Fruit fly (Drosophila melanogaster): ENCODE measurements around the gene Tbc1d8-9.

Tbc1d8-9 gene

DNA sequence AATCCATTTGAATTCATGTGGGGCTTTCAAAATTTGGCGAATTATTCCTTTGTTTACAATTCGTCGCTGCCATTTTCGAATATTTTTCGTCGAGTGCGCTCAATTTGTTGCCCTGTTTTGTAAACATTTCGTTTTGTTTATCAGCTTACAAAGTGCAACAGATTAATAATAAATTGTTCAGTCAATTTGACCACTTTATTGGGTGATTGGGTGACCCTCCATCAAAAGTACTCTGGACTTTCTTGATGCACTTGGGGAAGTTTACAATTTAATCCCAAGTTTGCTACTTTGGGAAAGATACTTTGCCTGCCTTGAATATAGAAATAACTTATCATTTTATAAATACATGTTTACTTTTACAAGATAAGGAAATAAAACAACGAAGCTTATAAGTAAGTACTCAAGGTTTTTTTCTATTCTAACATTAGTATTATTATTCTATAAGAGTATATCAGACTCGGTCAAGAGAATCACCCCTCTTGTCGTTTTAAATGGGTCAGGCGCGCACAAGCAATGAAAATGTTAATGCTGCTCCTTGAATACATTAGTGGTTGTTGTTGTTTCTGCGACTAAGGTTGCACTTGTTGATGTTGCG is 37.2 kb upstream of the Tbc1d8-9 start:
- TF ChIP-seq Smox (GFP tag; optimal IDR thresholded peaks at IDR 0.05) (no peak), svp (GFP tag) (peak; percentile 97), Eip78C (GFP tag) (peak; percentile 65)

- TF ChIP-seq salr (GFP tag; optimal IDR thresholded peaks at IDR 0.05) = no peak
- no peak for TF ChIP-seq OdsH (GFP tag; optimal IDR thresholded peaks at IDR 0.05)
- no peak for TF ChIP-seq CG34406 (GFP tag; optimal IDR thresholded peaks at IDR 0.05)
- TF ChIP-seq CG11902 (GFP tag; optimal IDR thresholded peaks at IDR 0.05) = no peak
- TF ChIP-seq CG6808 (GFP tag; optimal IDR thresholded peaks at IDR 0.05) = no peak
- TF ChIP-seq CG16779 (tag; optimal IDR thresholded peaks at IDR 0.05) = no peak
- no peak for TF ChIP-seq Ets21C (GFP tag; optimal IDR thresholded peaks at IDR 0.05)
These were observed 36.6 kb upstream of the Tbc1d8-9 start for dm6 chr3L:21380126-21380525.

- TF ChIP-seq Hr38 (GFP tag; optimal IDR thresholded peaks at IDR 0.05) (no peak), achi (GFP tag; optimal IDR thresholded peaks at IDR 0.05) (no peak), pdm3 (GFP tag; optimal IDR thresholded peaks at IDR 0.05) (no peak), svp (GFP tag) (peak; percentile 2)
These were observed 27.7 kb upstream of the Tbc1d8-9 start for dm6 chr3L:21371230-21371629.

dm6 chr3L:21363926-21364537 is 20.5 kb upstream of the Tbc1d8-9 start:
- TF ChIP-seq Hr38 (GFP tag; optimal IDR thresholded peaks at IDR 0.05) (no peak), CG6792 (GFP tag; optimal IDR thresholded peaks at IDR 0.05) (no peak), CG11762 (GFP tag; optimal IDR thresholded peaks at IDR 0.05; ENCODE audit: insufficient read depth) (no peak), Sox15 (GFP tag; optimal IDR thresholded peaks at IDR 0.05) (no peak), fd59A (GFP tag; optimal IDR thresholded peaks at IDR 0.05) (no peak), cyc (GFP tag; optimal IDR thresholded peaks at IDR 0.05) (no peak), acj6 (GFP tag; optimal IDR thresholded peaks at IDR 0.05) (peak; percentile 11), pdm3 (GFP tag; optimal IDR thresholded peaks at IDR 0.05) (peak; percentile 29), Gug (GFP tag; IDR thresholded peaks at IDR 0.05) (peak; percentile 85), Ets96B (tag; optimal IDR thresholded peaks at IDR 0.05) (no peak), esn (GFP tag; optimal IDR thresholded peaks at IDR 0.05) (no peak), Ets21C (GFP tag; optimal IDR thresholded peaks at IDR 0.05) (no peak), CG9139 (GFP tag; optimal IDR thresholded peaks at IDR 0.05) (no peak), dac (GFP tag; optimal IDR thresholded peaks at IDR 0.05) (no peak), topi (GFP tag; optimal IDR thresholded peaks at IDR 0.05) (no peak), CG1621 (tag; optimal IDR thresholded peaks at IDR 0.05) (no peak), CG10631 (GFP tag; optimal IDR thresholded peaks at IDR 0.05) (no peak), net (GFP tag; optimal IDR thresholded peaks at IDR 0.05) (peak; percentile 12), CG11902 (GFP tag; optimal IDR thresholded peaks at IDR 0.05) (no peak), Blimp-1 (GFP tag; optimal IDR thresholded peaks at IDR 0.05) (no peak), spab (GFP tag; optimal IDR thresholded peaks at IDR 0.05) (peak; percentile 44), CG7368 (GFP tag; optimal IDR thresholded peaks at IDR 0.05) (no peak), fd85E (GFP tag; optimal IDR thresholded peaks at IDR 0.05) (no peak), CG8119 (GFP tag; IDR thresholded peaks at IDR 0.05) (no peak), lz (GFP tag; optimal IDR thresholded peaks at IDR 0.05) (no peak), CG15336 (GFP tag; IDR thresholded peaks at IDR 0.05) (no peak), salr (GFP tag; optimal IDR thresholded peaks at IDR 0.05) (no peak), CG10669 (GFP tag; optimal IDR thresholded peaks at IDR 0.05) (peak; percentile 6), Eip93F (GFP tag; optimal IDR thresholded peaks at IDR 0.05) (no peak), Met (GFP tag; optimal IDR thresholded peaks at IDR 0.05) (no peak), dsx (GFP tag; optimal IDR thresholded peaks at IDR 0.05; ENCODE audit: poor library complexity, severe bottlenecking) (no peak), Sox14 (GFP tag; optimal IDR thresholded peaks at IDR 0.05) (no peak), CG6808 (GFP tag; optimal IDR thresholded peaks at IDR 0.05) (no peak), svp (GFP tag) (no peak), CG8319 (GFP tag; optimal IDR thresholded peaks at IDR 0.05) (no peak), CG16779 (tag; optimal IDR thresholded peaks at IDR 0.05) (no peak), Hr4 (GFP tag; optimal IDR thresholded peaks at IDR 0.05) (peak; percentile 70), CG6854 (GFP tag; optimal IDR thresholded peaks at IDR 0.05) (no peak), CG6163 (GFP tag; IDR thresholded peaks at IDR 0.05) (no peak)

All from whole organism, prepupa.